Fruit fly (Drosophila melanogaster) whole organism, wandering third instar larva: ENCODE measurements around the gene Kdsr.

ENCODE experiments used
- Abd-B ChIP-seq: fragments of >200 bp; optimal IDR thresholded peaks from 2 replicates; lab custom pipeline; 2017; ENCODE audit warnings: missing biosample characterization, missing genetic modification characterization
- CG32264 ChIP-seq: fragments of 200-800 bp; sonication (Bioruptor generic); optimal IDR thresholded peaks from 2 replicates; lab custom pipeline; 2016; ENCODE audit warnings: missing biosample characterization, missing genetic modification characterization
- CG9705 ChIP-seq: fragments of 200-800 bp; sonication (Bioruptor generic); optimal IDR thresholded peaks from 2 replicates; lab custom pipeline; 2018; ENCODE audit warnings: missing biosample characterization, mild to moderate bottlenecking, missing genetic modification characterization
- CrebA ChIP-seq: fragments of 200-800 bp; sonication (Bioruptor generic); optimal IDR thresholded peaks from 2 replicates; lab custom pipeline; 2016; ENCODE audit warnings: missing biosample characterization, mild to moderate bottlenecking, missing genetic modification characterization, borderline replicate concordance
- Dfd ChIP-seq: fragments of >200 bp; optimal IDR thresholded peaks from 2 replicates; lab custom pipeline; 2017; ENCODE audit warnings: missing biosample characterization, missing genetic modification characterization
- Dif ChIP-seq: fragments of 200-275, 200-300 bp; sonication (Bioruptor generic); optimal IDR thresholded peaks from 2 replicates; lab custom pipeline; 2018; ENCODE audit warnings: missing biosample characterization, missing genetic modification characterization; ENCODE audit not compliant: partially characterized antibody
- GATAd ChIP-seq: sonication (Bioruptor generic); optimal IDR thresholded peaks from 2 replicates; lab custom pipeline; 2016; ENCODE audit warnings: missing biosample characterization, missing genetic modification characterization
- HLH106 ChIP-seq: fragments of 200-800 bp; optimal IDR thresholded peaks from 3 replicates; lab custom pipeline; 2019; ENCODE audit warnings: missing biosample characterization, mild to moderate bottlenecking, missing genetic modification characterization, moderate library complexity
- Hnf4 ChIP-seq: fragments of 200-800 bp; sonication (Bioruptor generic); optimal IDR thresholded peaks from 2 replicates; lab custom pipeline; 2016; ENCODE audit warnings: missing biosample characterization, mild to moderate bottlenecking, missing genetic modification characterization
- Hr78 ChIP-seq: fragments of >200 bp; optimal IDR thresholded peaks from 2 replicates; lab custom pipeline; 2017; ENCODE audit warnings: missing biosample characterization, missing genetic modification characterization
- Hr83 ChIP-seq: fragments of 200-300 bp; sonication (Bioruptor generic); optimal IDR thresholded peaks from 2 replicates; lab custom pipeline; 2016; ENCODE audit warnings: missing biosample characterization, mild to moderate bottlenecking, missing genetic modification characterization, moderate library complexity; ENCODE audit not compliant: poor library complexity, severe bottlenecking
- Jra ChIP-seq: sonication (Bioruptor generic); optimal IDR thresholded peaks from 2 replicates; lab custom pipeline; 2016; ENCODE audit warnings: missing biosample characterization, missing genetic modification characterization
- Mio ChIP-seq: sonication (Bioruptor generic); optimal IDR thresholded peaks from 2 replicates; lab custom pipeline; 2016; ENCODE audit warnings: missing biosample characterization, missing genetic modification characterization
- Myc ChIP-seq: fragments of >200 bp; optimal IDR thresholded peaks from 2 replicates; lab custom pipeline; 2017
- N ChIP-seq: fragments of >200 bp; optimal IDR thresholded peaks from 2 replicates; lab custom pipeline; 2018; ENCODE audit warnings: missing biosample characterization, missing external identifiers, missing genetic modification characterization
- OdsH ChIP-seq: fragments of 200-800 bp; sonication (Bioruptor generic); optimal IDR thresholded peaks from 2 replicates; lab custom pipeline; 2016; ENCODE audit warnings: missing biosample characterization, mild to moderate bottlenecking, missing genetic modification characterization
- Rel ChIP-seq, 2 experiments: fragments of 200-800 bp; sonication (Bioruptor generic) in 1 of 2; optimal IDR thresholded peaks; 2 replicates in 1 of 2; 3 replicates in 1 of 2; lab custom pipeline; 2016 to 2019; ENCODE audit warnings: mild to moderate bottlenecking in 2 of 2, missing biosample characterization in 2 of 2, missing genetic modification characterization in 2 of 2, moderate library complexity in 1 of 2
- Sp1 ChIP-seq: fragments of 200-800 bp; sonication (Bioruptor generic); optimal IDR thresholded peaks from 3 replicates; lab custom pipeline; 2019; ENCODE audit warnings: missing biosample characterization, mild to moderate bottlenecking, missing genetic modification characterization, moderate library complexity
- Vsx2 ChIP-seq: fragments of 200-300, 225-300 bp; sonication (Bioruptor generic); optimal IDR thresholded peaks from 2 replicates; lab custom pipeline; 2018; ENCODE audit warnings: missing biosample characterization, missing genetic modification characterization; ENCODE audit not compliant: partially characterized antibody
- br ChIP-seq: fragments of 200-800 bp; sonication (Bioruptor generic); optimal IDR thresholded peaks from 2 replicates; lab custom pipeline; 2016; ENCODE audit warnings: missing biosample characterization, missing genetic modification characterization
- brk ChIP-seq: fragments of 200-800 bp; sonication (Bioruptor generic); optimal IDR thresholded peaks from 2 replicates; lab custom pipeline; 2016; ENCODE audit warnings: missing biosample characterization, mild to moderate bottlenecking, missing genetic modification characterization
- dl ChIP-seq, 2 experiments: fragments of 175-275, 200-275 bp in 1 of 2; fragments of 200-275 bp in 1 of 2; sonication (Bioruptor generic); optimal IDR thresholded peaks; lab custom pipeline; 2018; ENCODE audit warnings: mild to moderate bottlenecking in 2 of 2, missing biosample characterization in 2 of 2, missing genetic modification characterization in 2 of 2, moderate library complexity in 2 of 2; ENCODE audit not compliant: partially characterized antibody in 2 of 2, insufficient read depth in 1 of 2
- dmrt93B ChIP-seq: fragments of 200-800 bp; sonication (Bioruptor generic); optimal IDR thresholded peaks from 2 replicates; lab custom pipeline; 2018; ENCODE audit warnings: missing biosample characterization, mild to moderate bottlenecking, missing genetic modification characterization
- dsf ChIP-seq: sonication (Bioruptor generic); optimal IDR thresholded peaks from 2 replicates; lab custom pipeline; 2016; ENCODE audit warnings: missing biosample characterization, missing genetic modification characterization, borderline replicate concordance
- ey ChIP-seq: fragments of 200-800 bp; sonication (Bioruptor generic); optimal IDR thresholded peaks from 2 replicates; lab custom pipeline; 2016; ENCODE audit warnings: missing biosample characterization, missing genetic modification characterization
- foxo ChIP-seq, 2 experiments: fragments of 200-800 bp; sonication (Bioruptor generic); optimal IDR thresholded peaks; 2 replicates in 1 of 2; 3 replicates in 1 of 2; lab custom pipeline; 2016 to 2017; ENCODE audit warnings: missing biosample characterization in 2 of 2, missing genetic modification characterization in 2 of 2
- fru ChIP-seq: fragments of 200-800 bp; sonication (Bioruptor generic); optimal IDR thresholded peaks from 3 replicates; lab custom pipeline; 2016; ENCODE audit warnings: missing biosample characterization, mild to moderate bottlenecking, missing genetic modification characterization
- h ChIP-seq: fragments of 200-800 bp; sonication (Bioruptor generic); optimal IDR thresholded peaks from 3 replicates; lab custom pipeline; 2016; ENCODE audit warnings: missing biosample characterization, mild to moderate bottlenecking, missing genetic modification characterization
- jim ChIP-seq: fragments of 175-275, 200-325 bp; sonication (Bioruptor generic); optimal IDR thresholded peaks from 2 replicates; lab custom pipeline; 2016; ENCODE audit warnings: missing biosample characterization, mild to moderate bottlenecking, missing genetic modification characterization
- lola ChIP-seq: fragments of >200 bp; optimal IDR thresholded peaks from 2 replicates; lab custom pipeline; 2017; ENCODE audit warnings: missing biosample characterization, missing genetic modification characterization
- pan ChIP-seq: fragments of >200 bp; optimal IDR thresholded peaks from 2 replicates; lab custom pipeline; 2017
- psq ChIP-seq: fragments of 200-800 bp; sonication (Bioruptor generic); optimal IDR thresholded peaks from 3 replicates; lab custom pipeline; 2017; ENCODE audit warnings: missing biosample characterization, mild to moderate bottlenecking, missing genetic modification characterization, moderate library complexity
- rgr ChIP-seq: fragments of 200-800 bp; sonication (Bioruptor generic); optimal IDR thresholded peaks from 3 replicates; lab custom pipeline; 2016; ENCODE audit warnings: missing biosample characterization, mild to moderate bottlenecking, missing genetic modification characterization
- sage ChIP-seq: fragments of 200-800 bp; sonication (Bioruptor generic); optimal IDR thresholded peaks from 2 replicates; lab custom pipeline; 2016; ENCODE audit warnings: missing biosample characterization, mild to moderate bottlenecking, missing genetic modification characterization
- sv ChIP-seq: fragments of 200-800 bp; sonication (Bioruptor generic); optimal IDR thresholded peaks from 3 replicates; lab custom pipeline; 2016; ENCODE audit warnings: missing biosample characterization, missing genetic modification characterization
- tai ChIP-seq: sonication (Bioruptor generic); optimal IDR thresholded peaks from 2 replicates; lab custom pipeline; 2016; ENCODE audit warnings: missing biosample characterization, missing genetic modification characterization
- usp ChIP-seq: fragments of >200 bp; optimal IDR thresholded peaks from 2 replicates; lab custom pipeline; 2017; ENCODE audit warnings: missing biosample characterization, missing genetic modification characterization
- woc ChIP-seq: sonication (Bioruptor generic); optimal IDR thresholded peaks from 2 replicates; lab custom pipeline; 2016; ENCODE audit warnings: missing biosample characterization, mild to moderate bottlenecking, missing genetic modification characterization

The Kdsr gene

dm6 chr3R:25235362-25235761 is 26.9 kb downstream of the Kdsr start, which contains the start of gene Sil1:
TSS of gene Sil1 (minus strand) at chr3R:25235529.
- TF ChIP-seq fru (no peak), rgr (GFP tag; lab: Kevin White, UChicago) (peak; percentile 10)

DNA sequence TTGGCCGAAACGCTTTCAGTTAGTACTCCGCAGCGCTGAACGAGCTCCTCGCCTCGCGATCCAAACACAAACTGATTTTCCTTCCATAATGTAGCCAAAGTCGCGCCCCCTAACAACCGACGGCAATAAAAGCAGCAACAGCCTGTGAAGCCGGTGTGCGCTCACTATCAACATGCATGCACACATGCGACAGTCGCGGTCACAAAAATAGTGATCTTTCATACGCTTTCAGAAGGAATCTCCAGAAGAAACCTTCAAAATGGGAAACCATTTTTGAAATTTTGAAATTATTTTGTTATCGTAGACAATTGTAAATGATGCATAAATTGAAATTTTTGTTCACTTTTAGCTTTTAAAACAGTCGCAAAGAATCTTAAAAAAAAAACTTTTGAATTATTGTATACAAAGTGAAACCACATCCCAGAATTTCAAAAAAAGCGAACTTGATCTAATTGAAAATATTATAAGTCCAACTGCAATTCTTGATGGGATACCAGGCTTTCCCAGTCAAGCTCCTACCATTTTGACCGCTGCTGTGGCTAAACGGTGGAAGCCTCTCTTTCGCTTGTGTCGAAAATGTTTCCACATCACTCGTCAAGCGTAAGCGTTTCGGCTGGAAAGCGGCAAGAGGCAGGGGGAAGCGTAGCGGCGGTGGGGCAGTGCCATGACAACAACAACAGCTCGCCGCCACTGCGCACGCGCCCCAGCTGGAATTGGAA is 29.9 kb downstream of the Kdsr start, which contains the start of gene Cad96Cb:
TSS of gene Cad96Cb (minus strand) at position 51 of the 719 bp plus-strand sequence.
- TF ChIP-seq sage (GFP tag; lab: Kevin White, UChicago) (peak; percentile 47), foxo (GFP tag; optimal IDR thresholded peaks at IDR 0.05; lab: Kevin White, UChicago) (peak in 1 of 2 experiments; percentile 89), Dfd (GFP tag; lab: Kevin White, UChicago) (no peak), GATAd (peak; percentile 13), Hnf4 (GFP tag; lab: Kevin White, UChicago) (peak; percentile 53), h (GFP tag; lab: Kevin White, UChicago) (peak; percentile 88), Hr83 (GFP tag; lab: Kevin White, UChicago) (peak; percentile 9), ey (GFP tag; lab: Kevin White, UChicago) (peak; percentile 86), Abd-B (GFP tag; lab: Kevin White, UChicago) (no peak), Sp1 (GFP tag; lab: Kevin White, UChicago) (peak; percentile 91), rgr (GFP tag; lab: Kevin White, UChicago) (peak; percentile 84), Mio (GFP tag; lab: Kevin White, UChicago) (no peak), usp (GFP tag; lab: Kevin White, UChicago) (no peak), Myc (lab: Kevin White, UChicago) (no peak), CrebA (GFP tag; lab: Kevin White, UChicago) (no peak), woc (GFP tag; lab: Kevin White, UChicago) (peak; percentile 93), lola (no peak), Rel (GFP tag; optimal IDR thresholded peaks at IDR 0.05; lab: Kevin White, UChicago) (peak; percentile 31), Rel (tag; optimal IDR thresholded peaks at IDR 0.05; lab: Kevin White, UChicago) (peak; percentile 6), CG32264 (GFP tag; lab: Kevin White, UChicago) (peak; percentile 63), Hr78 (GFP tag; lab: Kevin White, UChicago) (no peak), OdsH (GFP tag; lab: Kevin White, UChicago) (peak; percentile 86), sv (peak; percentile 73), N (GFP tag; lab: Kevin White, UChicago) (no peak), Vsx2 (GFP tag; lab: Kevin White, UChicago) (no peak), br (GFP tag; lab: Kevin White, UChicago) (peak; percentile 86), HLH106 (peak; percentile 86), pan (no peak), CG9705 (GFP tag; lab: Kevin White, UChicago) (peak; percentile 70), fru (peak; percentile 90), Dif (no peak), dmrt93B (peak; percentile 87), jim (GFP tag; lab: Kevin White, UChicago) (no peak), brk (GFP tag; lab: Kevin White, UChicago) (no peak), psq (GFP tag; lab: Kevin White, UChicago) (peak; percentile 84), tai (no peak), dl (GFP tag; optimal IDR thresholded peaks at IDR 0.05; lab: Kevin White, UChicago; ENCODE audit: insufficient read depth in 1 of 2, partially characterized antibody in 2 of 2) (peak in 1 of 2 experiments; percentile 15), Jra (GFP tag; lab: Kevin White, UChicago) (peak; percentile 66), dsf (GFP tag; lab: Kevin White, UChicago) (peak; percentile 14)
- TF ChIP-seq, all 38 proteins: peak for 23
